Fruit fly (Drosophila melanogaster) whole organism, embryonic: ENCODE data around the gene CG5139.

Source experiments
- Antp ChIP-seq: fragments of 200-800 bp; sonication (Bioruptor generic); optimal IDR thresholded peaks from 3 replicates; lab custom pipeline; 2016; ENCODE audit warnings: missing biosample characterization, missing genetic modification characterization
- CG10462 ChIP-seq: fragments of 200-800 bp; sonication (Bioruptor generic); optimal IDR thresholded peaks from 2 replicates; lab custom pipeline; 2016; ENCODE audit warnings: missing biosample characterization, missing genetic modification characterization
- CG11085 ChIP-seq: fragments of 200-800 bp; sonication (Bioruptor generic); IDR thresholded peaks from 2 replicates; pipeline ENCODE4 v1.3.6; 2022; ENCODE audit warnings: missing biosample characterization, missing genetic modification characterization
- CG11456 ChIP-seq: fragments of 200-800 bp; sonication (Bioruptor generic); IDR thresholded peaks from 3 replicates; pipeline ENCODE4 v1.3.6; 2022; ENCODE audit warnings: missing biosample characterization, missing genetic modification characterization
- CG13123 ChIP-seq: fragments of 200-800 bp; sonication (Bioruptor generic); optimal IDR thresholded peaks from 2 replicates; lab custom pipeline; 2016; ENCODE audit warnings: missing biosample characterization, missing genetic modification characterization
- CG13287 ChIP-seq: fragments of 200-800 bp; sonication (Bioruptor generic); IDR thresholded peaks from 2 replicates; pipeline ENCODE4 v1.3.6; 2022; ENCODE audit warnings: missing biosample characterization, missing genetic modification characterization; ENCODE audit not compliant: partially characterized antibody
- CG13424 ChIP-seq: fragments of 200-800 bp; sonication (Bioruptor generic); optimal IDR thresholded peaks from 2 replicates; lab custom pipeline; 2019; ENCODE audit warnings: missing biosample characterization, mild to moderate bottlenecking, missing genetic modification characterization, moderate library complexity
- CG15073 ChIP-seq: fragments of 200-800 bp; sonication (Bioruptor generic); optimal IDR thresholded peaks from 2 replicates; lab custom pipeline; 2016; ENCODE audit warnings: missing biosample characterization, missing genetic modification characterization
- CG17385 ChIP-seq: fragments of 200-800 bp; sonication (Bioruptor generic); optimal IDR thresholded peaks from 3 replicates; lab custom pipeline; 2018; ENCODE audit warnings: missing biosample characterization, mild to moderate bottlenecking, missing genetic modification characterization
- CG17912 ChIP-seq: fragments of 200-800 bp; sonication (Bioruptor generic); optimal IDR thresholded peaks from 2 replicates; lab custom pipeline; 2018; ENCODE audit warnings: missing biosample characterization, mild to moderate bottlenecking, missing genetic modification characterization
- CG2875 ChIP-seq: fragments of 200-800 bp; sonication (Bioruptor generic); optimal IDR thresholded peaks from 2 replicates; lab custom pipeline; 2017; ENCODE audit warnings: missing biosample characterization, mild to moderate bottlenecking, missing genetic modification characterization, missing genetic modification reagents
- CG30020 ChIP-seq: fragments of 200-800 bp; optimal IDR thresholded peaks from 2 replicates; lab custom pipeline; 2019; ENCODE audit warnings: missing biosample characterization, mild to moderate bottlenecking, missing genetic modification characterization, moderate library complexity
- CG30403 ChIP-seq: fragments of 200-800 bp; sonication (Bioruptor generic); optimal IDR thresholded peaks from 3 replicates; lab custom pipeline; 2016; ENCODE audit warnings: missing biosample characterization, missing genetic modification characterization
- CG3726 ChIP-seq: fragments of 200-800 bp; sonication (Bioruptor generic); IDR thresholded peaks from 3 replicates; pipeline ENCODE4, ENCODE4 v1.3.6; 2022; ENCODE audit warnings: missing biosample characterization, missing genetic modification characterization
- CG6791 ChIP-seq: fragments of 200-800 bp; sonication (Bioruptor generic); IDR thresholded peaks from 3 replicates; pipeline ENCODE4 v1.3.6; 2022; ENCODE audit warnings: missing biosample characterization, missing genetic modification characterization; ENCODE audit not compliant: partially characterized antibody
- CG8359 ChIP-seq: fragments of 200-800 bp; sonication (Bioruptor generic); optimal IDR thresholded peaks from 2 replicates; lab custom pipeline; 2017; ENCODE audit warnings: missing biosample characterization, mild to moderate bottlenecking, missing genetic modification characterization, borderline replicate concordance
- CG8765 ChIP-seq: fragments of 200-800 bp; sonication (Bioruptor generic); IDR thresholded peaks from 2 replicates; pipeline ENCODE4 v1.3.6; 2022; ENCODE audit warnings: missing biosample characterization, missing genetic modification characterization
- CG8944 ChIP-seq: fragments of 200-800 bp; sonication (Bioruptor generic); optimal IDR thresholded peaks from 3 replicates; lab custom pipeline; 2016; ENCODE audit warnings: missing biosample characterization, missing genetic modification characterization
- CG9817 ChIP-seq: fragments of 200-800 bp; sonication (Bioruptor generic); optimal IDR thresholded peaks from 2 replicates; lab custom pipeline; 2018; ENCODE audit warnings: missing biosample characterization, mild to moderate bottlenecking, missing genetic modification characterization, moderate library complexity
- CHES-1-like ChIP-seq: fragments of 200-800 bp; sonication (Bioruptor generic); optimal IDR thresholded peaks from 2 replicates; lab custom pipeline; 2016; ENCODE audit warnings: missing biosample characterization, missing genetic modification characterization
- Camta ChIP-seq: fragments of 200-800 bp; sonication (Bioruptor generic); optimal IDR thresholded peaks from 2 replicates; lab custom pipeline; 2016; ENCODE audit warnings: missing biosample characterization, missing genetic modification characterization
- CrebB ChIP-seq: fragments of 200-800 bp; sonication (Bioruptor generic); optimal IDR thresholded peaks from 3 replicates; lab custom pipeline; 2018; ENCODE audit warnings: missing biosample characterization, mild to moderate bottlenecking, missing genetic modification characterization
- D ChIP-seq, 2 experiments: fragments of 200-800 bp in 1 of 2; fragments of >200 bp in 1 of 2; sonication (Bioruptor generic) in 1 of 2; optimal IDR thresholded peaks; 2 replicates in 1 of 2; 3 replicates in 1 of 2; lab custom pipeline; 2017; ENCODE audit warnings: mild to moderate bottlenecking in 1 of 2, missing biosample characterization in 1 of 2, missing genetic modification characterization in 1 of 2, missing genetic modification reagents in 1 of 2
- D19B ChIP-seq: fragments of 200-800 bp; sonication (Bioruptor generic); optimal IDR thresholded peaks from 2 replicates; lab custom pipeline; 2017; ENCODE audit warnings: missing biosample characterization, mild to moderate bottlenecking, missing genetic modification characterization
- Dbx ChIP-seq: fragments of 200-800 bp; sonication (Bioruptor generic); IDR thresholded peaks from 3 replicates; pipeline ENCODE4 v1.3.6; 2022; ENCODE audit warnings: missing biosample characterization, missing genetic modification characterization
- Hsf ChIP-seq: fragments of 200-800 bp; sonication (Bioruptor generic); optimal IDR thresholded peaks from 3 replicates; lab custom pipeline; 2016; ENCODE audit warnings: missing biosample characterization, missing genetic modification characterization
- Myb ChIP-seq: fragments of 200-800 bp; sonication (Bioruptor generic); optimal IDR thresholded peaks from 2 replicates; lab custom pipeline; 2016; ENCODE audit warnings: missing biosample characterization, missing genetic modification characterization
- NC2β ChIP-seq: fragments of 200-800 bp; sonication (Bioruptor generic); optimal IDR thresholded peaks from 2 replicates; lab custom pipeline; 2016; ENCODE audit warnings: missing biosample characterization, missing genetic modification characterization
- ap ChIP-seq: fragments of 200-800 bp; sonication (Bioruptor generic); IDR thresholded peaks from 2 replicates; pipeline ENCODE4 v1.3.6; 2022; ENCODE audit warnings: missing biosample characterization, missing genetic modification characterization
- ase ChIP-seq: fragments of 200-800 bp; sonication (Bioruptor generic); IDR thresholded peaks from 3 replicates; pipeline ENCODE4 v1.3.6; 2022; ENCODE audit warnings: missing biosample characterization, missing genetic modification characterization
- ash1 ChIP-seq: fragments of 200-800 bp; sonication (Bioruptor generic); optimal IDR thresholded peaks from 2 replicates; lab custom pipeline; 2018; ENCODE audit warnings: missing biosample characterization, mild to moderate bottlenecking, missing genetic modification characterization
- caup ChIP-seq: fragments of 200-800 bp; sonication (Bioruptor generic); optimal IDR thresholded peaks from 3 replicates; lab custom pipeline; 2017; ENCODE audit warnings: missing biosample characterization, mild to moderate bottlenecking, missing genetic modification characterization, moderate library complexity; ENCODE audit not compliant: severe bottlenecking
- cg ChIP-seq: fragments of 200-800 bp; sonication (Bioruptor generic); optimal IDR thresholded peaks from 3 replicates; lab custom pipeline; 2019; ENCODE audit warnings: missing biosample characterization, mild to moderate bottlenecking, missing genetic modification characterization, moderate library complexity
- dm ChIP-seq: fragments of 200-800 bp; sonication (Bioruptor generic); optimal IDR thresholded peaks from 3 replicates; lab custom pipeline; 2016; ENCODE audit warnings: missing biosample characterization, missing genetic modification characterization
- exex ChIP-seq: fragments of 200-800 bp; sonication (Bioruptor generic); optimal IDR thresholded peaks from 4 replicates; lab custom pipeline; 2018; ENCODE audit warnings: missing biosample characterization, mild to moderate bottlenecking, missing genetic modification characterization, moderate library complexity
- hth ChIP-seq: fragments of >200 bp; optimal IDR thresholded peaks from 2 replicates; lab custom pipeline; 2017; ENCODE audit warnings: inconsistent platforms
- kni ChIP-seq: fragments of 200-800 bp; sonication (Bioruptor generic); optimal IDR thresholded peaks from 3 replicates; lab custom pipeline; 2017; ENCODE audit warnings: mild to moderate bottlenecking, missing biosample characterization, missing genetic modification reagents, missing genetic modification characterization
- pfk ChIP-seq: fragments of 200-800 bp; sonication (Bioruptor generic); optimal IDR thresholded peaks from 2 replicates; lab custom pipeline; 2018; ENCODE audit warnings: missing biosample characterization, mild to moderate bottlenecking, missing genetic modification characterization, moderate library complexity
- ro ChIP-seq: fragments of 200-800 bp; sonication (Bioruptor generic); IDR thresholded peaks from 2 replicates; pipeline ENCODE4 v1.3.6; 2022; ENCODE audit warnings: missing biosample characterization, missing genetic modification characterization
- run ChIP-seq: fragments of 200-800 bp; sonication (Bioruptor generic); optimal IDR thresholded peaks from 3 replicates; lab custom pipeline; 2018; ENCODE audit warnings: missing biosample characterization, mild to moderate bottlenecking, missing genetic modification characterization
- sc ChIP-seq, 3 experiments: fragments of >200 bp in 2 of 3; fragments of 200-800 bp in 1 of 3; sonication (Bioruptor generic) in 1 of 3; optimal IDR thresholded peaks; 2 replicates in 2 of 3; 3 replicates in 1 of 3; lab custom pipeline; 2017; ENCODE audit warnings: mild to moderate bottlenecking in 1 of 3, missing biosample characterization in 1 of 3, missing genetic modification characterization in 1 of 3, missing genetic modification reagents in 1 of 3
- sens ChIP-seq: fragments of 200-800 bp; sonication (Bioruptor generic); peaks from one replicate; lab custom pipeline; 2016; ENCODE audit warnings: missing biosample characterization, missing genetic modification characterization
- slou ChIP-seq: fragments of 200-800 bp; sonication (Bioruptor generic); optimal IDR thresholded peaks from 3 replicates; lab custom pipeline; 2016; ENCODE audit warnings: missing biosample characterization, missing genetic modification characterization
- ssp ChIP-seq: fragments of 200-800 bp; sonication (Bioruptor generic); IDR thresholded peaks from 2 replicates; pipeline ENCODE4 v1.3.6; 2022; ENCODE audit warnings: missing biosample characterization, missing genetic modification characterization
- stc ChIP-seq: fragments of 200-800 bp; sonication (Bioruptor generic); IDR thresholded peaks from 2 replicates; pipeline ENCODE4 v1.3.6; 2022; ENCODE audit warnings: missing biosample characterization, missing genetic modification characterization
- tup ChIP-seq: fragments of 200-800 bp; sonication (Bioruptor generic); optimal IDR thresholded peaks from 2 replicates; lab custom pipeline; 2016; ENCODE audit warnings: missing biosample characterization, mild to moderate bottlenecking, missing genetic modification characterization, moderate library complexity
- wdn ChIP-seq: fragments of 200-800 bp; sonication (Bioruptor generic); IDR thresholded peaks from 2 replicates; pipeline ENCODE4 v1.3.6; 2022; ENCODE audit warnings: missing biosample characterization, missing genetic modification characterization
- wor ChIP-seq: fragments of 200-800 bp; sonication (Bioruptor generic); IDR thresholded peaks from 2 replicates; pipeline ENCODE4 v1.3.6; 2022; ENCODE audit warnings: missing biosample characterization, missing genetic modification characterization
- yki ChIP-seq: fragments of >200 bp; optimal IDR thresholded peaks from 3 replicates; lab custom pipeline; 2018

Gene CG5139

DNA sequence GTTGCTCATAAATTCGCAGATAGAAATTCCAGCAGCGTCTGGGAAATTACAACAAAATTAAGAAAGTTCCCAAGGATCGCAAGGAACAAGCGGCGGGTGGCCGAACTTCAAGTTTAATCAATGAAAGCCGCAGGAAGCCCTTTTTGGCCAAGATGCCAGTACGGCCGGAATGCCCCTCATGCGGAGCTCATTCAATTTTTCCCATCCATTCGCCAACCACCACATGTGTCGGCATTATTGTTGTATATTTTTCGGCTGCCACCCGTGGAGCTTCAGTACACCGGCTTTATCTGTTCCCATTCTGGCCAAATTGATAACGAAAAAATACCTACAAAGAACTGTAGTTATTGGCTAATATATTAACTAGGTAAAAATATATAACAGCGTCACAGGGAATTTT is 12.5 kb upstream of the CG5139 start (continued):
- TF ChIP-seq CG17385 (GFP tag; lab: Kevin White, UChicago) = no peak
- TF ChIP-seq cg (GFP tag; lab: Kevin White, UChicago) = no peak
- TF ChIP-seq CG15073 (GFP tag; lab: Kevin White, UChicago) = no peak
- TF ChIP-seq stc (GFP tag; lab: Robert Waterston, UW) = no peak
- TF ChIP-seq CG8359 (GFP tag; lab: Kevin White, UChicago) = no peak
- no peak for TF ChIP-seq D (optimal IDR thresholded peaks at IDR 0.05; lab: Kevin White, UChicago)
- no peak for TF ChIP-seq D (GFP tag; optimal IDR thresholded peaks at IDR 0.05; lab: Kevin White, UChicago)
- no peak for TF ChIP-seq CG13123 (GFP tag; lab: Kevin White, UChicago)
- TF ChIP-seq CG13287 (GFP tag; lab: Robert Waterston, UW) = peak; percentile 48
- TF ChIP-seq D19B (GFP tag; lab: Kevin White, UChicago) = no peak
- no peak for TF ChIP-seq CG30403
- TF ChIP-seq wdn (GFP tag; lab: Robert Waterston, UW) = no peak
- TF ChIP-seq, all 482 proteins: peak for 9

dm6 chr2L:1207432-1207831 is 8.4 kb upstream of the CG5139 start:
- TF ChIP-seq slou (GFP tag; lab: Kevin White, UChicago) (peak; percentile 4), wor (GFP tag; lab: Robert Waterston, UW) (no peak), CG6791 (no peak), caup (peak; percentile 51), CG13424 (tag; lab: Kevin White, UChicago) (peak; percentile 42), CG10462 (GFP tag; lab: Kevin White, UChicago) (no peak), ro (GFP tag; lab: Robert Waterston, UW) (no peak), CG8765 (GFP tag; lab: Robert Waterston, UW) (peak; percentile 12; the same call in 1 of the 2 replicates), CG3726 (no peak), ap (peak; percentile 32), CG17912 (no peak), CG9817 (tag; lab: Kevin White, UChicago) (peak; percentile 44), dm (GFP tag; lab: Kevin White, UChicago) (no peak), sc (optimal IDR thresholded peaks at IDR 0.05; lab: Kevin White, UChicago) (no peak), sc (GFP tag; optimal IDR thresholded peaks at IDR 0.05; lab: Kevin White, UChicago) (no peak), Camta (GFP tag; lab: Kevin White, UChicago) (no peak), hth (lab: Kevin White, UChicago) (no peak), CrebB (tag; lab: Kevin White, UChicago) (peak; percentile 54), run (tag; lab: Kevin White, UChicago) (no peak), CG30020 (no peak), ase (peak; percentile 49; the same call in 2 of the 3 replicates), pfk (no peak), ssp (GFP tag; lab: Robert Waterston, UW) (peak; percentile 37; the same call in 1 of the 2 replicates), kni (GFP tag; lab: Kevin White, UChicago) (no peak), tup (no peak), Antp (GFP tag; lab: Kevin White, UChicago) (peak; percentile 15), CG11456 (GFP tag; lab: Robert Waterston, UW) (peak; percentile 63; the same call in 2 of the 3 replicates), wdn (GFP tag; lab: Robert Waterston, UW) (peak; percentile 62), Myb (no peak), yki (lab: Kevin White, UChicago) (no peak), CG11085 (GFP tag; lab: Robert Waterston, UW) (0 out of 2 replicates have a peak, but pooled peaks have one; percentile 21), CG2875 (GFP tag; lab: Kevin White, UChicago) (peak; percentile 5), CHES-1-like (GFP tag; lab: Kevin White, UChicago) (peak; percentile 7), Dbx (GFP tag; lab: Robert Waterston, UW) (peak; percentile 71), CG8944 (peak; percentile 27), ash1 (GFP tag; lab: Kevin White, UChicago) (no peak), sens (peak; percentile 23), NC2β (GFP tag; lab: Kevin White, UChicago) (no peak), Hsf (GFP tag; lab: Kevin White, UChicago) (peak; percentile 34), exex (tag; lab: Kevin White, UChicago) (no peak)
